Worm (Caenorhabditis elegans): ENCODE measurements around the gene zig-4.

DNA sequence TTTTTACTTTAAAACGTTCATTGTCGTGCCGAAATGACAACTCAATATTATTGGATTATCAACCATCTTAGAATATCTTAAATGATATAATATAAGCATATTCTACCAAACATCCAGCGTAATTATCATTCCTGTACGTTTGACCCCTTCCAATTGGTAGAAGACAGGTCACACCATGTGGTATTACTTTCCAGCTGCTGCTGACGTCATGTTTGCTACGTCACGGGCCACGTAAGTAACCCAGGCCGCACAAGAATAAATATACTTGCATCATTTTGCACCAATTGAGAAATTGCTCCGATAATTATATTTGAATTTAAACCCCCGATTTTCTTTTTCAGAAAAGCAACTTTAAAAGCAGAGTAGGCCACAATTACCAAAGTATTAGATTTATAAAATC lies 9.6 kb upstream of the zig-4 start:
- TF ChIP-seq lin-14 (GFP tag; optimal IDR thresholded peaks at IDR 0.05), result no peak
- no peak for TF ChIP-seq dpl-1 (GFP tag; optimal IDR thresholded peaks at IDR 0.05)
- no peak for TF ChIP-seq unc-130 (tag; optimal IDR thresholded peaks at IDR 0.05)
- no peak for TF ChIP-seq mdl-1 (tag; optimal IDR thresholded peaks at IDR 0.05)
- no peak for TF ChIP-seq fkh-4 (tag; optimal IDR thresholded peaks at IDR 0.05; ENCODE audit: borderline replicate concordance)
- TF ChIP-seq nhr-237 (tag; optimal IDR thresholded peaks at IDR 0.05), result no peak
